Worm (Caenorhabditis elegans) whole organism, L3 larva: Measurements from ENCODE around the gene T06E8.2.

Source experiments
- R02D3.7 ChIP-seq: fragments of 150-350 bp; optimal IDR thresholded peaks from 2 replicates; lab custom pipeline; 2014; ENCODE audit warnings: missing biosample characterization, missing genetic modification characterization
- ZK546.5 ChIP-seq: sonication (generic microtip); optimal IDR thresholded peaks from 2 replicates; lab custom pipeline; 2017; ENCODE audit warnings: missing biosample characterization, missing genetic modification characterization
- aly-2 ChIP-seq: fragments of 150-350 bp; optimal IDR thresholded peaks from 2 replicates; lab custom pipeline; 2014; ENCODE audit warnings: missing biosample characterization, missing genetic modification characterization
- ama-1 ChIP-seq: fragments of 150-350 bp; optimal IDR thresholded peaks from 2 replicates; lab custom pipeline; 2018
- ceh-16 ChIP-seq: sonication (generic microtip); optimal IDR thresholded peaks from 2 replicates; lab custom pipeline; 2017; ENCODE audit warnings: missing biosample characterization, missing genetic modification characterization
- ceh-28 ChIP-seq: fragments of 150-350 bp; optimal IDR thresholded peaks from 2 replicates; lab custom pipeline; 2014; ENCODE audit warnings: missing biosample characterization, missing genetic modification reagents, missing genetic modification characterization
- ceh-9 ChIP-seq: sonication (generic microtip); optimal IDR thresholded peaks from 2 replicates; lab custom pipeline; 2018; ENCODE audit warnings: missing biosample characterization, missing genetic modification characterization
- daf-12 ChIP-seq: fragments of 150-350 bp; optimal IDR thresholded peaks from 2 replicates; lab custom pipeline; 2014; ENCODE audit warnings: missing biosample characterization, missing genetic modification reagents, missing genetic modification characterization
- egl-5 ChIP-seq: fragments of 150-350 bp; optimal IDR thresholded peaks from 2 replicates; lab custom pipeline; 2017; ENCODE audit warnings: missing biosample characterization, missing genetic modification reagents, missing genetic modification characterization, inconsistent platforms
- elt-1 ChIP-seq: fragments of 150-350 bp; optimal IDR thresholded peaks from 2 replicates; lab custom pipeline; 2014; ENCODE audit warnings: missing biosample characterization, missing genetic modification characterization
- elt-2 ChIP-seq: sonication (generic microtip); optimal IDR thresholded peaks from 2 replicates; lab custom pipeline; 2016; ENCODE audit warnings: missing genetic modification reagents, mild to moderate bottlenecking, missing genetic modification characterization, missing compliant biosample characterization
- elt-3 ChIP-seq, 3 experiments: fragments of 150-350 bp in 1 of 3; sonication (generic microtip) in 2 of 3; optimal IDR thresholded peaks; 2 replicates in 2 of 3; 4 replicates in 1 of 3; lab custom pipeline; 2014 to 2017; ENCODE audit warnings: missing biosample characterization in 3 of 3, missing genetic modification characterization in 3 of 3
- fkh-10 ChIP-seq: sonication (generic microtip); optimal IDR thresholded peaks from 2 replicates; lab custom pipeline; 2017; ENCODE audit warnings: missing biosample characterization, missing genetic modification reagents, missing genetic modification characterization
- fkh-2 ChIP-seq: fragments of 150-350 bp; optimal IDR thresholded peaks from 2 replicates; lab custom pipeline; 2014; ENCODE audit warnings: missing biosample characterization, missing genetic modification reagents, missing genetic modification characterization
- fos-1 ChIP-seq: fragments of 150-350 bp; optimal IDR thresholded peaks from 2 replicates; lab custom pipeline; 2014; ENCODE audit warnings: missing biosample characterization, missing genetic modification characterization
- hmg-11 ChIP-seq: sonication (generic microtip); optimal IDR thresholded peaks from 2 replicates; lab custom pipeline; 2016; ENCODE audit warnings: missing genetic modification characterization, missing compliant biosample characterization
- jun-1 ChIP-seq: fragments of 150-350 bp; optimal IDR thresholded peaks from 2 replicates; lab custom pipeline; 2014; ENCODE audit warnings: missing biosample characterization, missing genetic modification reagents, missing genetic modification characterization
- lin-15B ChIP-seq: fragments of 150-350 bp; optimal IDR thresholded peaks from 2 replicates; lab custom pipeline; 2014; ENCODE audit warnings: missing biosample characterization, missing genetic modification characterization
- lin-39 ChIP-seq: fragments of 150-350 bp; optimal IDR thresholded peaks from 2 replicates; lab custom pipeline; 2018; ENCODE audit warnings: missing biosample characterization, missing genetic modification reagents, missing genetic modification characterization
- lsy-12 ChIP-seq: sonication (generic microtip); optimal IDR thresholded peaks from 2 replicates; lab custom pipeline; 2016; ENCODE audit warnings: mild to moderate bottlenecking, missing genetic modification characterization, missing compliant biosample characterization
- mml-1 ChIP-seq: fragments of 150-350 bp; sonication (generic microtip); optimal IDR thresholded peaks from 3 replicates; lab custom pipeline; 2014; ENCODE audit warnings: missing biosample characterization, missing genetic modification characterization
- nfya-1 ChIP-seq: sonication (generic microtip); optimal IDR thresholded peaks from 2 replicates; lab custom pipeline; 2017; ENCODE audit warnings: missing genetic modification characterization, mild to moderate bottlenecking, missing compliant biosample characterization, antibody characterized with exemption, moderate library complexity; ENCODE audit not compliant: insufficient read depth
- nhr-11 ChIP-seq: fragments of 150-350 bp; optimal IDR thresholded peaks from 2 replicates; lab custom pipeline; 2014; ENCODE audit warnings: missing biosample characterization, missing genetic modification characterization
- nhr-12 ChIP-seq: fragments of 150-350 bp; optimal IDR thresholded peaks from 2 replicates; lab custom pipeline; 2014; ENCODE audit warnings: missing biosample characterization, missing genetic modification characterization
- nhr-23 ChIP-seq: fragments of 150-350 bp; optimal IDR thresholded peaks from 2 replicates; lab custom pipeline; 2014; ENCODE audit warnings: missing biosample characterization, missing genetic modification reagents, missing genetic modification characterization
- nhr-237 ChIP-seq: fragments of 150-350 bp; optimal IDR thresholded peaks from 2 replicates; lab custom pipeline; 2014; ENCODE audit warnings: missing biosample characterization, missing genetic modification characterization
- nhr-25 ChIP-seq: sonication (generic microtip); optimal IDR thresholded peaks from 2 replicates; lab custom pipeline; 2017; ENCODE audit warnings: missing biosample characterization, missing genetic modification characterization
- nhr-28 ChIP-seq: fragments of 150-350 bp; optimal IDR thresholded peaks from 2 replicates; lab custom pipeline; 2014; ENCODE audit warnings: missing biosample characterization, missing genetic modification characterization
- nhr-43 ChIP-seq: sonication (generic microtip); optimal IDR thresholded peaks from 2 replicates; lab custom pipeline; 2016; ENCODE audit warnings: mild to moderate bottlenecking, missing genetic modification characterization, missing compliant biosample characterization; ENCODE audit not compliant: poor library complexity, severe bottlenecking
- nhr-67 ChIP-seq: fragments of 150-350 bp; optimal IDR thresholded peaks from 2 replicates; lab custom pipeline; 2014; ENCODE audit warnings: missing biosample characterization, missing genetic modification characterization
- nhr-76 ChIP-seq: fragments of 150-350 bp; sonication (generic microtip); optimal IDR thresholded peaks from 5 replicates; lab custom pipeline; 2014; ENCODE audit warnings: missing biosample characterization, missing genetic modification characterization
- nhr-77 ChIP-seq: fragments of 150-350 bp; optimal IDR thresholded peaks from 2 replicates; lab custom pipeline; 2014; ENCODE audit warnings: missing biosample characterization, missing genetic modification characterization
- pha-4 ChIP-seq: fragments of 150-350 bp; optimal IDR thresholded peaks from 2 replicates; lab custom pipeline; 2014; ENCODE audit warnings: missing biosample characterization, missing genetic modification reagents, missing genetic modification characterization
- pqm-1 ChIP-seq: fragments of 150-350 bp; optimal IDR thresholded peaks from 2 replicates; lab custom pipeline; 2017; ENCODE audit warnings: missing biosample characterization, missing genetic modification characterization, inconsistent platforms
- sea-2 ChIP-seq: fragments of 150-350 bp; sonication (generic microtip); optimal IDR thresholded peaks from 4 replicates; lab custom pipeline; 2014; ENCODE audit warnings: missing biosample characterization, missing genetic modification reagents, missing genetic modification characterization
- skn-1 ChIP-seq: fragments of 150-350 bp; optimal IDR thresholded peaks from 2 replicates; lab custom pipeline; 2014; ENCODE audit warnings: missing biosample characterization, missing genetic modification characterization
- snpc-4 ChIP-seq: fragments of 150-350 bp; optimal IDR thresholded peaks from 2 replicates; lab custom pipeline; 2014; ENCODE audit warnings: missing biosample characterization, missing genetic modification characterization
- tbx-2 ChIP-seq: sonication (generic microtip); optimal IDR thresholded peaks from 2 replicates; lab custom pipeline; 2016; ENCODE audit warnings: mild to moderate bottlenecking, missing genetic modification characterization, missing compliant biosample characterization
- unc-39 ChIP-seq: sonication (generic microtip); optimal IDR thresholded peaks from 4 replicates; lab custom pipeline; 2017; ENCODE audit warnings: missing biosample characterization, missing genetic modification characterization
- unc-62 ChIP-seq: fragments of 150-350 bp; sonication (generic microtip); optimal IDR thresholded peaks from 4 replicates; lab custom pipeline; 2014; ENCODE audit warnings: missing biosample characterization, missing genetic modification reagents, missing genetic modification characterization
- zag-1 ChIP-seq: fragments of 150-350 bp; optimal IDR thresholded peaks from 2 replicates; lab custom pipeline; 2014; ENCODE audit warnings: missing biosample characterization, missing genetic modification characterization
- ztf-4 ChIP-seq: fragments of 150-350 bp; optimal IDR thresholded peaks from 2 replicates; lab custom pipeline; 2014; ENCODE audit warnings: missing biosample characterization, missing genetic modification characterization

Gene T06E8.2

ce11 chrV:10043234-10043796 lies 7.1 kb upstream of the T06E8.2 start, which contains the start of gene T06E8.8 (continued):
- TF ChIP-seq sea-2 (GFP tag; lab: Kevin White, UChicago) (no peak), zag-1 (tag; lab: Kevin White, UChicago) (no peak), nhr-25 (peak; percentile 63), elt-2 (tag; lab: Kevin White, UChicago) (no peak), nhr-67 (no peak), ceh-9 (tag; lab: Kevin White, UChicago) (no peak)

- TF ChIP-seq pha-4 (tag; lab: Kevin White, UChicago) (peak; percentile 84), lin-15B (tag; lab: Kevin White, UChicago) (peak; percentile 45), snpc-4 (tag; lab: Kevin White, UChicago) (peak; percentile 34), ceh-9 (tag; lab: Kevin White, UChicago) (no peak), R02D3.7 (tag; lab: Kevin White, UChicago) (peak; percentile 43), tbx-2 (tag; lab: Kevin White, UChicago) (peak; percentile 38), lin-39 (tag; lab: Kevin White, UChicago) (peak; percentile 72), nhr-76 (tag; lab: Kevin White, UChicago) (no peak), nhr-23 (tag; lab: Kevin White, UChicago) (peak; percentile 17), nhr-25 (peak; percentile 65), ceh-28 (tag; lab: Kevin White, UChicago) (peak; percentile 68), unc-39 (no peak), ZK546.5 (tag; lab: Kevin White, UChicago) (no peak), elt-1 (no peak), nhr-28 (tag; lab: Kevin White, UChicago) (no peak), elt-3 (tag; optimal IDR thresholded peaks at IDR 0.05; lab: Kevin White, UChicago) (no peak), aly-2 (no peak), sea-2 (GFP tag; lab: Kevin White, UChicago) (no peak), hmg-11 (tag; lab: Kevin White, UChicago) (peak; percentile 22), fkh-2 (tag; lab: Kevin White, UChicago) (no peak), ceh-16 (tag; lab: Kevin White, UChicago) (no peak), unc-62 (GFP tag; lab: Kevin White, UChicago) (peak; percentile 21), egl-5 (tag; lab: Kevin White, UChicago) (peak; percentile 66), fkh-10 (no peak), nfya-1 (tag; lab: Kevin White, UChicago) (peak; percentile 94), nhr-237 (no peak), pqm-1 (tag; lab: Kevin White, UChicago) (peak; percentile 55), elt-2 (tag; lab: Kevin White, UChicago) (peak; percentile 34), lsy-12 (tag; lab: Kevin White, UChicago) (peak; percentile 1)
Observed at ce11 chrV:10042254-10042653, 6.0 kb upstream of the T06E8.2 start.

DNA sequence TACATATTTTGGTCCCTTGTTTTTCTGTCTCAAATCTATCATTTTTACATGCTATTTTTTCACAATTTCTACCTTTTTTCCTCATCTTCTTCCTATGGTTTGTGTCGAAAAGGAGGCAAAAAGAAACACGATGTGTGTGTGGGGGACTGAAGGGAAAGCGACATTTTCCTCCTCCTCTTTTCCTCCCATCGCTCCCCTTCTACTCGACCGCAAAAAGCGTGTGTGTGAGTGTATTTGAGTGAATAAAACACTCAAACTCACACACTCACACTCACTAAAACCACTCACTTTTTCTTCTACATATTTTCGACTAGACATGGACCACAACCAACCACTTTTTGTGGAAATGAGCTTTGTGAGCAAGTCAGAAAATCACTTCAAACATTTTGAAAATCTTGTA lies 5.3 kb upstream of the T06E8.2 start:
- TF ChIP-seq nhr-76 (tag; lab: Kevin White, UChicago) = no peak
- no peak for TF ChIP-seq pha-4 (tag; lab: Kevin White, UChicago)
- TF ChIP-seq ceh-16 (tag; lab: Kevin White, UChicago) = no peak
- no peak for TF ChIP-seq jun-1
- TF ChIP-seq hmg-11 (tag; lab: Kevin White, UChicago) = peak; percentile 45
- no peak for TF ChIP-seq nhr-11
- TF ChIP-seq unc-39 = no peak
- no peak for TF ChIP-seq daf-12
- TF ChIP-seq R02D3.7 (tag; lab: Kevin White, UChicago) = no peak
- no peak for TF ChIP-seq sea-2 (GFP tag; lab: Kevin White, UChicago)
- TF ChIP-seq nhr-67 = no peak
- no peak for TF ChIP-seq fos-1 (tag; lab: Kevin White, UChicago)
- no peak for TF ChIP-seq nhr-77
- peak; percentile 53 for TF ChIP-seq nfya-1 (tag; lab: Kevin White, UChicago)
- no peak for TF ChIP-seq lsy-12 (tag; lab: Kevin White, UChicago)
- TF ChIP-seq nhr-237 = no peak
- TF ChIP-seq ceh-28 (tag; lab: Kevin White, UChicago) = no peak
- no peak for TF ChIP-seq egl-5 (tag; lab: Kevin White, UChicago)
- no peak for TF ChIP-seq ceh-9 (tag; lab: Kevin White, UChicago)
- peak; percentile 30 for TF ChIP-seq snpc-4 (tag; lab: Kevin White, UChicago)
- no peak for TF ChIP-seq nhr-43
- no peak for TF ChIP-seq ama-1 (lab: Kevin White, UChicago)
- TF ChIP-seq skn-1 (tag; lab: Kevin White, UChicago) = no peak
- no peak for TF ChIP-seq ztf-4
- TF ChIP-seq elt-2 (tag; lab: Kevin White, UChicago) = peak; percentile 24
- TF ChIP-seq nhr-12 (tag; lab: Kevin White, UChicago) = no peak
- TF ChIP-seq nhr-28 (tag; lab: Kevin White, UChicago) = no peak
- no peak for TF ChIP-seq mml-1 (tag; lab: Kevin White, UChicago)
